2 fruit fly cellular contexts compared by ENCODE assay signal in the genomic region with DNA sequence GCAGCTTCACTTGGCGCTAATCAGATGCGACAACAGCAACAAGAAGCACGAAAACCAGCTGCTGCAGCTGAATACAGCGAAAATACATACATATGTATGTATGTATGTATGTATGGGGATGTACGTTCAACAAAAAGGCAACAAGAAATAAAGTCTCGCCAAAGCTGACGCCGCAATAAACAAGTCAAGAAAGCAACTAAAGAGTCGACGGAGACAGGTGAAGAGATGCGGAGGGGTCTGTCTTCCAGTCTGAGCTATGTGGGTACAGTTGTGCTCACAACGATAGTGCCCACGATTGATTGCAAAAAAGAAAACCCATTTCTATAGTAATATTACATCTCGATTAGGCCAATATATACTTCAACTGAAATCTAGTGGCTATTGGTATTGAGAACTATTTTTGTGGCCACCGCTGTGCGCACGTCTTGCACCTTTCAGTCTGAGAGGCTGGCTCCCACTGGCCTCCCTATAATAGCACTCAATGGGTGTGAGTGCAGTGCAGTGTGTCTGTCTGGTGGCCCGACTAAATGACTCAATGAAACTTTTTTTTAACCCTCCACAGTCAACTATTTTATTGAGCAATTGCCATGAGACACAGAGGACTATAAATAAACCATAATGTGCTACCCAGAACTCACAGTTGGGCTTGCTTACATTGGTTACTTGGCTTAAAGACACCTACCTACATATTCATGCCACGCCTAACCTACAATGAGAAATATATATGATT.
A peak's percentile ranks its signal among the peaks of the same experiment; 100 is the strongest.
TF ChIP-seq lines count a peak whose summit lies in the region.

No protein-coding gene starts in this region.

TF ChIP-seq in whole organism, embryonic, 481 proteins besides CTCF, POLR2A, EP300 and RAD21 (continued from another document and continues in another):
- TF ChIP-seq CG30431 (GFP tag; optimal IDR thresholded peaks at IDR 0.05; lab: Kevin White, UChicago) (peak; percentile 85), Atf-2 (GFP tag; optimal IDR thresholded peaks at IDR 0.05; lab: Kevin White, UChicago) (peak; percentile 85), CG18764 (GFP tag; optimal IDR thresholded peaks at IDR 0.05; lab: Kevin White, UChicago) (peak; percentile 82), GATAe (GFP tag; conservative IDR thresholded peaks at IDR 0.05; lab: Robert Waterston, UW) (no peak), sd (tag; optimal IDR thresholded peaks at IDR 0.05; lab: Kevin White, UChicago) (peak; percentile 67), CG9727 (GFP tag; optimal IDR thresholded peaks at IDR 0.05; lab: Kevin White, UChicago) (peak; percentile 78), CG4282 (GFP tag; optimal IDR thresholded peaks at IDR 0.05; lab: Kevin White, UChicago) (peak; percentile 55), pros (GFP tag; optimal IDR thresholded peaks at IDR 0.05; lab: Kevin White, UChicago) (no peak), gsb-n (tag; optimal IDR thresholded peaks at IDR 0.05; lab: Kevin White, UChicago) (peak; percentile 87), crp (GFP tag; optimal IDR thresholded peaks at IDR 0.05; lab: Kevin White, UChicago) (peak in 1 of 2 experiments; percentile 44), CG31224 (GFP tag; IDR thresholded peaks at IDR 0.05; lab: Robert Waterston, UW) (peak; percentile 79), CG1024 (GFP tag; IDR thresholded peaks at IDR 0.05; lab: Robert Waterston, UW) (peak; percentile 90), CG6683 (GFP tag; optimal IDR thresholded peaks at IDR 0.05; lab: Kevin White, UChicago) (peak; percentile 57), slou (GFP tag; optimal IDR thresholded peaks at IDR 0.05; lab: Kevin White, UChicago) (peak; percentile 62), CG43689 (GFP tag; IDR thresholded peaks at IDR 0.05; lab: Robert Waterston, UW) (peak; percentile 45; the same call in 1 of the 2 replicates), gsb (GFP tag; IDR thresholded peaks at IDR 0.05; lab: Robert Waterston, UW) (peak; percentile 69), CG11093 (GFP tag; IDR thresholded peaks at IDR 0.05; lab: Robert Waterston, UW) (peak; percentile 86; the same call in 2 of the 3 replicates), ato (GFP tag; IDR thresholded peaks at IDR 0.05; lab: Robert Waterston, UW; ENCODE audit: partially characterized antibody) (no peak), so (GFP tag; IDR thresholded peaks at IDR 0.05; lab: Robert Waterston, UW) (peak; percentile 90), Sox100B (GFP tag; optimal IDR thresholded peaks at IDR 0.05; lab: Kevin White, UChicago) (peak; percentile 83), CG18262 (tag; optimal IDR thresholded peaks at IDR 0.05; lab: Kevin White, UChicago) (peak; percentile 92), CG9215 (GFP tag; IDR thresholded peaks at IDR 0.05; lab: Robert Waterston, UW) (peak; percentile 67), crol (GFP tag; IDR thresholded peaks at IDR 0.05; lab: Robert Waterston, UW) (peak; percentile 80), Trl (optimal IDR thresholded peaks at IDR 0.05; lab: Kevin White, UChicago) (no peak), Trl (GFP tag; optimal IDR thresholded peaks at IDR 0.05; lab: Kevin White, UChicago) (peak; percentile 84), wdn (GFP tag; IDR thresholded peaks at IDR 0.05; lab: Robert Waterston, UW) (peak; percentile 82), tna (GFP tag; IDR thresholded peaks at IDR 0.05; lab: Robert Waterston, UW; ENCODE audit: partially characterized antibody) (no peak), sima (GFP tag; optimal IDR thresholded peaks at IDR 0.05; lab: Kevin White, UChicago) (peak; percentile 73), prd (optimal IDR thresholded peaks at IDR 0.05; lab: Kevin White, UChicago) (no peak), prd (GFP tag; IDR thresholded peaks at IDR 0.05; lab: Robert Waterston, UW) (peak; percentile 92), Atf3 (GFP tag; optimal IDR thresholded peaks at IDR 0.05; lab: Kevin White, UChicago) (peak; percentile 83), CG7745 (tag; optimal IDR thresholded peaks at IDR 0.05; lab: Kevin White, UChicago) (no peak), CG6689 (GFP tag; IDR thresholded peaks at IDR 0.05; lab: Robert Waterston, UW) (peak; percentile 93), kah (GFP tag; optimal IDR thresholded peaks at IDR 0.05; lab: Kevin White, UChicago) (peak; percentile 89), CG7987 (GFP tag; optimal IDR thresholded peaks at IDR 0.05; lab: Kevin White, UChicago) (peak; percentile 58), gcm2 (GFP tag; optimal IDR thresholded peaks at IDR 0.05; lab: Kevin White, UChicago) (peak; percentile 74), dimm (GFP tag; IDR thresholded peaks at IDR 0.05; lab: Robert Waterston, UW) (peak; percentile 89), CG11398 (GFP tag; optimal IDR thresholded peaks at IDR 0.05; lab: Kevin White, UChicago) (peak; percentile 87), Taf1 (GFP tag; IDR thresholded peaks at IDR 0.05; lab: Robert Waterston, UW) (peak; percentile 84), CG2889 (GFP tag; IDR thresholded peaks at IDR 0.05; lab: Robert Waterston, UW) (peak; percentile 78; the same call in 2 of the 3 replicates), Mad (GFP tag; optimal IDR thresholded peaks at IDR 0.05; lab: Kevin White, UChicago) (peak; percentile 69), Fer1 (GFP tag; optimal IDR thresholded peaks at IDR 0.05; lab: Kevin White, UChicago) (peak; percentile 84), eyg (GFP tag; optimal IDR thresholded peaks at IDR 0.05; lab: Kevin White, UChicago) (peak; percentile 82), CG8359 (GFP tag; optimal IDR thresholded peaks at IDR 0.05; lab: Kevin White, UChicago; ENCODE audit: borderline replicate concordance) (peak; percentile 77), CG17361 (GFP tag; IDR thresholded peaks at IDR 0.05; lab: Robert Waterston, UW) (peak; percentile 90), CG3995 (GFP tag; optimal IDR thresholded peaks at IDR 0.05; lab: Kevin White, UChicago) (peak; percentile 23), sr (GFP tag; IDR thresholded peaks at IDR 0.05; lab: Robert Waterston, UW) (peak; percentile 84), CG12155 (GFP tag; optimal IDR thresholded peaks at IDR 0.05; lab: Kevin White, UChicago) (peak; percentile 75), CHES-1-like (GFP tag; optimal IDR thresholded peaks at IDR 0.05; lab: Kevin White, UChicago) (peak; percentile 75), CG18476 (GFP tag; optimal IDR thresholded peaks at IDR 0.05; lab: Kevin White, UChicago) (peak; percentile 77), CG17328 (GFP tag; IDR thresholded peaks at IDR 0.05; lab: Robert Waterston, UW) (peak; percentile 94), her (GFP tag; optimal IDR thresholded peaks at IDR 0.05; lab: Kevin White, UChicago) (peak; percentile 76), MTF-1 (GFP tag; optimal IDR thresholded peaks at IDR 0.05; lab: Kevin White, UChicago; ENCODE audit: borderline replicate concordance) (peak; percentile 81), phol (tag; optimal IDR thresholded peaks at IDR 0.05; lab: Kevin White, UChicago) (peak; percentile 90), tgo (GFP tag; IDR thresholded peaks at IDR 0.05; lab: Robert Waterston, UW) (peak; percentile 88), Stat92E (GFP tag; optimal IDR thresholded peaks at IDR 0.05; lab: Kevin White, UChicago) (peak in 1 of 3 experiments; percentile 59), H15 (GFP tag; IDR thresholded peaks at IDR 0.05; lab: Robert Waterston, UW) (peak; percentile 91), NK7.1 (GFP tag; optimal IDR thresholded peaks at IDR 0.05; lab: Kevin White, UChicago) (peak; percentile 83), croc (GFP tag; conservative IDR thresholded peaks at IDR 0.05; lab: Robert Waterston, UW) (peak; percentile 90), psq (GFP tag; optimal IDR thresholded peaks at IDR 0.05; lab: Kevin White, UChicago) (peak; percentile 30)

TF ChIP-seq in whole organism, prepupa, 60 proteins besides CTCF, POLR2A, EP300 and RAD21 (continued from another document):
- TF ChIP-seq CG6163 (GFP tag; IDR thresholded peaks at IDR 0.05; lab: Robert Waterston, UW) = peak; percentile 99
- TF ChIP-seq Sox15 (GFP tag; optimal IDR thresholded peaks at IDR 0.05; lab: Kevin White, UChicago) = peak; percentile 98
- TF ChIP-seq CG11294 (GFP tag; IDR thresholded peaks at IDR 0.05; lab: Robert Waterston, UW) = peak; percentile 97
- peak; percentile 97 for TF ChIP-seq lz (GFP tag; optimal IDR thresholded peaks at IDR 0.05; lab: Kevin White, UChicago)
- TF ChIP-seq achi (GFP tag; optimal IDR thresholded peaks at IDR 0.05; lab: Kevin White, UChicago) = peak; percentile 98
- TF ChIP-seq spab (GFP tag; optimal IDR thresholded peaks at IDR 0.05; lab: Kevin White, UChicago) = peak; percentile 99
- peak; percentile 93 for TF ChIP-seq Ets21C (GFP tag; optimal IDR thresholded peaks at IDR 0.05; lab: Kevin White, UChicago)
- TF ChIP-seq Met (GFP tag; optimal IDR thresholded peaks at IDR 0.05; lab: Kevin White, UChicago) = peak; percentile 95
- peak; percentile 98 for TF ChIP-seq dac (GFP tag; optimal IDR thresholded peaks at IDR 0.05; lab: Kevin White, UChicago)
- TF ChIP-seq fd59A (GFP tag; optimal IDR thresholded peaks at IDR 0.05; lab: Kevin White, UChicago) = peak; percentile 99
- peak; percentile 95 for TF ChIP-seq Hr38 (GFP tag; optimal IDR thresholded peaks at IDR 0.05; lab: Kevin White, UChicago)
- peak; percentile 99 for TF ChIP-seq acj6 (GFP tag; optimal IDR thresholded peaks at IDR 0.05; lab: Kevin White, UChicago)
- TF ChIP-seq CG10631 (GFP tag; optimal IDR thresholded peaks at IDR 0.05; lab: Kevin White, UChicago) = peak; percentile 99
